Worm (Caenorhabditis elegans): Measurements from ENCODE around the gene unc-42.

ce11 chrV:9801965-9802364 is 32.8 kb upstream of the unc-42 start, which contains the start of gene F46B6.10:
- TF ChIP-seq snpc-4 (tag; optimal IDR thresholded peaks at IDR 0.05) (no peak), zag-1 (tag; optimal IDR thresholded peaks at IDR 0.05) (no peak), lsy-2 (tag; optimal IDR thresholded peaks at IDR 0.05) (no peak), nhr-237 (tag; optimal IDR thresholded peaks at IDR 0.05) (no peak), nhr-12 (tag; optimal IDR thresholded peaks at IDR 0.05) (no peak), nhr-76 (tag; optimal IDR thresholded peaks at IDR 0.05) (no peak)
